Worm (Caenorhabditis elegans) whole organism, L3 larva: ENCODE data around the gene srb-13.
A peak's percentile ranks its signal among the peaks of the same experiment; 100 is the strongest.

Source experiments
- fos-1 ChIP-seq: fragments of 150-350 bp; optimal IDR thresholded peaks from 2 replicates; lab custom pipeline; 2014; ENCODE audit warnings: missing biosample characterization, missing genetic modification characterization
- mml-1 ChIP-seq: fragments of 150-350 bp; sonication (generic microtip); optimal IDR thresholded peaks from 3 replicates; lab custom pipeline; 2014; ENCODE audit warnings: missing biosample characterization, missing genetic modification characterization
- nhr-28 ChIP-seq: fragments of 150-350 bp; optimal IDR thresholded peaks from 2 replicates; lab custom pipeline; 2014; ENCODE audit warnings: missing biosample characterization, missing genetic modification characterization
- pha-4 ChIP-seq: fragments of 150-350 bp; optimal IDR thresholded peaks from 2 replicates; lab custom pipeline; 2014; ENCODE audit warnings: missing biosample characterization, missing genetic modification reagents, missing genetic modification characterization
- unc-62 ChIP-seq: fragments of 150-350 bp; sonication (generic microtip); optimal IDR thresholded peaks from 4 replicates; lab custom pipeline; 2014; ENCODE audit warnings: missing biosample characterization, missing genetic modification reagents, missing genetic modification characterization

DNA sequence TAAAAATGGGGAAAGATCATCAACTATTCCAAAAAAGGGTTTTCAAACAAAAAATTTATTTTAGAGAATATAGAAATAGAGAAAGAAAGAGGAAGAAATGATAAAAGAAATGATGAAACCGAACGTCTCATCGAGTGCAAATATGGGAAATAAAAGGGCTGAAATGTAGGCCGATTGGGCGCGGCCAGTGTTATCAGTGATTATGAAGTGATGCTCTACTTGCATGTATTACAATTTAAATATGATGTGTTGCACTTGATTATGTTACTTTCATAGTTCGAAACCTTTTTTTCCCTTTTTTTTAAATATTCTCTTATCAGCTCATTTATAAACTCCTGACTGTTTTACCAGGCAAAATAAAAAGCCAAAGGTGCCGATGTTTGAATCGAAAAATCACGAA is 34.3 kb upstream of the srb-13 start:
- TF ChIP-seq mml-1 (tag; lab: Kevin White, UChicago) (no peak), pha-4 (peak; percentile 10), fos-1 (tag; lab: Kevin White, UChicago) (no peak), unc-62 (GFP tag; lab: Kevin White, UChicago) (no peak), nhr-28 (tag; lab: Kevin White, UChicago) (no peak)
